Fruit fly (Drosophila melanogaster) whole organism, pupa: ENCODE data around the gene Cyt-b5-r.

Experiments used
- CG12605 ChIP-seq: fragments of 200-800 bp; sonication (Bioruptor generic); IDR thresholded peaks from 2 replicates; pipeline ENCODE4 v1.3.6; 2022; ENCODE audit warnings: missing biosample characterization, missing genetic modification characterization
- CG14655 ChIP-seq: fragments of 200-800 bp; sonication (Bioruptor generic); optimal IDR thresholded peaks from 3 replicates; lab custom pipeline; 2017; ENCODE audit warnings: mild to moderate bottlenecking, missing biosample characterization, missing genetic modification reagents, missing genetic modification characterization
- CG15710 ChIP-seq: fragments of 200-800 bp; sonication (Bioruptor generic); optimal IDR thresholded peaks from 2 replicates; lab custom pipeline; 2018; ENCODE audit warnings: missing biosample characterization, mild to moderate bottlenecking, missing genetic modification characterization, moderate library complexity
- CG17806 ChIP-seq: fragments of 200-800 bp; sonication (Bioruptor generic); optimal IDR thresholded peaks from 2 replicates; lab custom pipeline; 2018; ENCODE audit warnings: missing biosample characterization, mild to moderate bottlenecking, missing genetic modification characterization, moderate library complexity
- CG4496 ChIP-seq: fragments of 200-800 bp; sonication (Bioruptor generic); IDR thresholded peaks from 3 replicates; pipeline ENCODE4 v1.3.6; 2022; ENCODE audit warnings: missing biosample characterization, missing genetic modification characterization
- CG8301 ChIP-seq: fragments of 200-800 bp; sonication (Bioruptor generic); optimal IDR thresholded peaks from 2 replicates; lab custom pipeline; 2018; ENCODE audit warnings: missing biosample characterization, mild to moderate bottlenecking, missing genetic modification characterization
- D1 ChIP-seq: fragments of 200-800 bp; sonication (Bioruptor generic); optimal IDR thresholded peaks from 2 replicates; lab custom pipeline; 2018; ENCODE audit warnings: missing biosample characterization, mild to moderate bottlenecking, missing genetic modification characterization, moderate library complexity
- EcR ChIP-seq: fragments of 200-800 bp; sonication (Bioruptor generic); optimal IDR thresholded peaks from 3 replicates; lab custom pipeline; 2019; ENCODE audit warnings: missing biosample characterization, missing genetic modification characterization, mild to moderate bottlenecking, moderate library complexity, missing genetic modification reagents
- gl ChIP-seq: fragments of 200-800 bp; sonication (Bioruptor generic); optimal IDR thresholded peaks from 2 replicates; lab custom pipeline; 2018; ENCODE audit warnings: missing biosample characterization, mild to moderate bottlenecking, missing genetic modification characterization

DNA sequence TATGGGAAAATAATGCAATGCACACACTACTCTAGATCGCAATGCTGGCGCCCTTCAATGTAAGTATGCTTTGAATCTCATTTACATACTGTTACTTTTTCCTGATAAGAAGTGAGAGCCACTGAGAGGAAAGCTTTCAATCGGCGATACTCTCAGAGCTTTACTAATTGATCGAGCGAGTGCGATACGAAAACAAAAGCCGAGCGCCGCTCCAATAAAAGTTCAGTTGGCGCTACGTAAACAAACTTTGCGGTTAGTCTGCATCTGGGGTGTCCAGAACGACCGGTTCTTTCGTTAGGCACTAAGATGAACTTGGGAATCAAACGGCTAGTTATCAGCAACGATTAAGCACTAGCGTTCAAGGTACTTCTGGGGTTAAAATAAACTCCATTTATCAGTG, 824 bp upstream of the Cyt-b5-r start, which contains the start of gene CG17928:
- TF ChIP-seq CG15710 (tag; lab: Kevin White, UChicago) = no peak
- TF ChIP-seq CG14655 (GFP tag; lab: Kevin White, UChicago) = no peak
- TF ChIP-seq CG4496 (GFP tag; lab: Robert Waterston, UW) = peak; percentile 63; the same call in 2 of the 3 replicates
- no peak for TF ChIP-seq gl (tag; lab: Kevin White, UChicago)
- no peak for TF ChIP-seq CG12605 (GFP tag; lab: Robert Waterston, UW)
- no peak for TF ChIP-seq EcR (GFP tag; lab: Kevin White, UChicago)
- TF ChIP-seq CG17806 (tag; lab: Kevin White, UChicago) = no peak
- no peak for TF ChIP-seq CG8301 (tag; lab: Kevin White, UChicago)
- TF ChIP-seq D1 (tag; lab: Kevin White, UChicago) = no peak
